Worm (Caenorhabditis elegans): ENCODE results near the gene T10C6.10.

T10C6.10 gene

DNA sequence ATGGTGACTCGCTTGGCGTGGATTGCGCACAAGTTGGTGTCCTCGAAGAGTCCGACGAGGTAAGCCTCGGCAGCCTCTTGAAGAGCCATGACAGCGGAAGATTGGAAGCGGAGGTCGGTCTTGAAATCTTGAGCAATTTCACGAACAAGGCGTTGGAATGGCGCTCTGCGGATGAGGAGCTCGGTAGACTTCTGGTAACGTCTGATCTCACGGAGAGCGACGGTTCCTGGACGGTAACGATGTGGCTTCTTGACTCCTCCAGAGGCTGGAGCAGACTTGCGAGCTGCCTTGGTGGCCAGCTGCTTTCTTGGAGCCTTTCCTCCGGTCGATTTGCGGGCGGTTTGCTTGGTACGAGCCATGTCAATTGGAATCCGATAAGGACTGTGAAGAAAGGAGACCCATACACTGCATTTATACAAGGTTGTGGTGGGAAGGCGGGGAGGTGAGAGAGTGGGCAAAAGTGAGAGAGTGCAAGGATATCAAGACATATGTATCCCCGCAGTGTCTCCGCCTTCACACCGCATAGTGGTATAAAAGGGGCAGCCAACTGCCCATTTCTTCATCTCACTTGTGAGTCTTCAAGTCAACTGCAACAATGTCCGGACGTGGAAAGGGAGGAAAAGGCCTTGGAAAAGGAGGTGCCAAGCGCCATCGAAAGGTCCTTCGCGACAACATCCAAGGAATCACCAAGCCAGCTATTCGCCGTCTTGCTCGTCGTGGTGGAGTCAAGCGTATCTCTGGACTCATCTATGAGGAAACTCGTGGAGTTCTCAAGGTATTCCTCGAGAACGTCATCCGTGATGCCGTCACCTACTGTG lies 5.9 kb downstream of the T10C6.10 start, which contains the start of the genes his-2 and his-1:
TSS of gene his-2 (minus strand) at position 359 of the 818 bp plus-strand sequence.
TSS of gene his-1 (plus strand) at position 596 of the 818 bp plus-strand sequence.
- TF ChIP-seq lin-14 (GFP tag; optimal IDR thresholded peaks at IDR 0.05) (peak; percentile 11), ztf-11 (tag; optimal IDR thresholded peaks at IDR 0.05) (peak in 1 of 2 experiments; percentile 63), nhr-85 (tag) (peak; percentile 74), nhr-47 (tag; optimal IDR thresholded peaks at IDR 0.05) (peak; percentile 11)

DNA sequence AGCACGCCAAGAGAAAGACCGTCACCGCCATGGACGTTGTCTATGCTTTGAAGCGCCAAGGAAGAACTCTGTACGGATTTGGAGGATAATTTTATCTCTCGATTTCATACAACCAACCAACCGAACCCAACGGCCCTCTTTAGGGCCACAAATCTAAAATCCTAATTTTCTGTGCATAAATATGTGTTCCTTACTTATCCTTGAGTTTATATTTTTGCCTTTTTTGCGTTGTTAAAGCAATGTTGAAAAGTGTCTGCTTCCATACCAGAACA lies 6.5 kb downstream of the T10C6.10 start:
- no peak for TF ChIP-seq nhr-19 (GFP tag; conservative IDR thresholded peaks at IDR 0.05)
- no peak for TF ChIP-seq isw-1 (GFP tag; IDR thresholded peaks at IDR 0.05)
- TF ChIP-seq rnt-1 (tag; optimal IDR thresholded peaks at IDR 0.05), result no peak
- TF ChIP-seq unc-62 (GFP tag; optimal IDR thresholded peaks at IDR 0.05), result no peak
- no peak for TF ChIP-seq mdl-1 (tag; optimal IDR thresholded peaks at IDR 0.05)
- TF ChIP-seq skn-1 (tag; optimal IDR thresholded peaks at IDR 0.05), result no peak
- TF ChIP-seq nhr-28 (tag; optimal IDR thresholded peaks at IDR 0.05), result no peak
- no peak for TF ChIP-seq nhr-237 (tag; optimal IDR thresholded peaks at IDR 0.05)
- TF ChIP-seq nhr-20 (tag; optimal IDR thresholded peaks at IDR 0.05), result no peak
- TF ChIP-seq lsy-2 (tag; optimal IDR thresholded peaks at IDR 0.05), result no peak
- no peak for TF ChIP-seq fkh-4 (tag; optimal IDR thresholded peaks at IDR 0.05; ENCODE audit: borderline replicate concordance)
- TF ChIP-seq egl-27 (tag; optimal IDR thresholded peaks at IDR 0.05), result no peak
- no peak for TF ChIP-seq efl-1 (optimal IDR thresholded peaks at IDR 0.05)
- TF ChIP-seq efl-1 (GFP tag; optimal IDR thresholded peaks at IDR 0.05 in 1 of 2), result no peak
- no peak for TF ChIP-seq egl-13 (tag; optimal IDR thresholded peaks at IDR 0.05)

DNA sequence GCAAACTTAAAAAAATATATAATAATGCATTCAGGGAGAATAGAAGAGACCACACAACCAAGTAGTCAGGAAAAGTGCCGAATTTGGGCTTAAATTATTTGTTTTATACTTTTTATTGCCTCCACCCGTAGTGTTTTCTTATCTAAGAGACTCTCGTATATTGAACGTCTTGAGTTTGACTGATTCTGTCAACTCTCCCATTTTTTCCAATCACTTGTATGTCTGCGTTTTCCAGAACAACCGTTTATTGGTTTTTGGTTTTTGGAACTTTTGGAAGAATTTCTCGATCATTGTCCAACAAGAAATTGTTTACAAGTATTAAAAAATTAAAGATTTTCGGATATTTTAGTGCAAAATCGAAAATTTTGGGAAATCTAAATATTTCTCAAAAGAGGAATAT lies 7.5 kb downstream of the T10C6.10 start:
- TF ChIP-seq nhr-71 (tag; optimal IDR thresholded peaks at IDR 0.05), result peak; percentile 5
- peak; percentile 50 for TF ChIP-seq elt-2 (tag; optimal IDR thresholded peaks at IDR 0.05)
- TF ChIP-seq nhr-77 (tag; optimal IDR thresholded peaks at IDR 0.05), result no peak
- no peak for TF ChIP-seq hlh-4 (tag; optimal IDR thresholded peaks at IDR 0.05)
- no peak for TF ChIP-seq ceh-8 (GFP tag; optimal IDR thresholded peaks at IDR 0.05)

- TF ChIP-seq nhr-90 (tag; optimal IDR thresholded peaks at IDR 0.05; ENCODE audit: poor library complexity), result peak; percentile 63
- no peak for TF ChIP-seq blmp-1 (tag; optimal IDR thresholded peaks at IDR 0.05)
- peak; percentile 68 for TF ChIP-seq nhr-71 (tag; optimal IDR thresholded peaks at IDR 0.05)
- TF ChIP-seq mab-9 (GFP tag; IDR thresholded peaks at IDR 0.05), result no peak
- no peak for TF ChIP-seq fkh-8 (tag; optimal IDR thresholded peaks at IDR 0.05)
- no peak for TF ChIP-seq nhr-12 (tag; optimal IDR thresholded peaks at IDR 0.05)
- no peak for TF ChIP-seq ces-1 (GFP tag; optimal IDR thresholded peaks at IDR 0.05)
- no peak for TF ChIP-seq lin-15B (tag; optimal IDR thresholded peaks at IDR 0.05)
- no peak for TF ChIP-seq ceh-63 (GFP tag; optimal IDR thresholded peaks at IDR 0.05)
- TF ChIP-seq hlh-17 (GFP tag; optimal IDR thresholded peaks at IDR 0.05; ENCODE audit: borderline replicate concordance), result no peak
- TF ChIP-seq elt-2 (tag; optimal IDR thresholded peaks at IDR 0.05), result peak; percentile 99
- TF ChIP-seq pax-3 (tag; optimal IDR thresholded peaks at IDR 0.05), result peak; percentile 49
- TF ChIP-seq lin-35 (GFP tag; optimal IDR thresholded peaks at IDR 0.05), result peak in 1 of 2 experiments; percentile 76
- peak in 1 of 2 experiments; percentile 50 for TF ChIP-seq mdl-1 (tag; optimal IDR thresholded peaks at IDR 0.05)
- TF ChIP-seq hpl-2 (GFP tag; optimal IDR thresholded peaks at IDR 0.05), result peak; percentile 58
- no peak for TF ChIP-seq skn-1 (tag; optimal IDR thresholded peaks at IDR 0.05)
- TF ChIP-seq C04F5.9 (tag; optimal IDR thresholded peaks at IDR 0.05), result no peak
- TF ChIP-seq lsy-2 (tag; optimal IDR thresholded peaks at IDR 0.05), result no peak
- TF ChIP-seq fos-1 (tag; optimal IDR thresholded peaks at IDR 0.05), result no peak
- peak; percentile 67 for TF ChIP-seq nhr-20 (tag; optimal IDR thresholded peaks at IDR 0.05)
- no peak for TF ChIP-seq C34B4.2 (tag; optimal IDR thresholded peaks at IDR 0.05)
- no peak for TF ChIP-seq lin-13 (GFP tag; optimal IDR thresholded peaks at IDR 0.05)
- no peak for TF ChIP-seq efl-1 (optimal IDR thresholded peaks at IDR 0.05)
- peak in 1 of 2 experiments; percentile 87 for TF ChIP-seq efl-1 (GFP tag; optimal IDR thresholded peaks at IDR 0.05 in 1 of 2)
- no peak for TF ChIP-seq unc-86 (tag; optimal IDR thresholded peaks at IDR 0.05)
- TF ChIP-seq nhr-11 (tag; optimal IDR thresholded peaks at IDR 0.05), result no peak
- TF ChIP-seq nhr-19 (GFP tag; conservative IDR thresholded peaks at IDR 0.05), result peak; percentile 32
- peak; percentile 30 for TF ChIP-seq nhr-85 (tag)
- TF ChIP-seq elt-3 (tag; optimal IDR thresholded peaks at IDR 0.05), result no peak
- no peak for TF ChIP-seq unc-130 (tag; optimal IDR thresholded peaks at IDR 0.05)
- TF ChIP-seq pag-3 (tag; optimal IDR thresholded peaks at IDR 0.05; ENCODE audit: borderline replicate concordance, insufficient read depth), result no peak
These were observed 9.6 kb downstream of the T10C6.10 start, which contains the start of gene T10C6.15 for ce11 chrV:16045837-16046236. T10C6.15 (minus strand) TSS chrV:16045940.

All from whole organism, L1 larva.